Worm (Caenorhabditis elegans): Measurements from ENCODE around the gene F55C12.19.

F55C12.19 gene

ce11 chrII:5816346-5816745 is 49.6 kb upstream of the F55C12.19 start, which contains the start of gene ZK1248.20:
Gene ZK1248.20, plus strand, starts transcription at chrII:5816646.
- TF ChIP-seq nhr-102 (tag; optimal IDR thresholded peaks at IDR 0.05): no peak
- TF ChIP-seq Y75B8A.6 (GFP tag; IDR thresholded peaks at IDR 0.05): no peak
- TF ChIP-seq ztf-7 (tag; optimal IDR thresholded peaks at IDR 0.05): no peak
- TF ChIP-seq dve-1 (tag; optimal IDR thresholded peaks at IDR 0.05; ENCODE audit: insufficient read depth): no peak
- TF ChIP-seq vab-7 (GFP tag; IDR thresholded peaks at IDR 0.05): no peak
- TF ChIP-seq unc-62 (GFP tag; optimal IDR thresholded peaks at IDR 0.05 in 1 of 2): no peak
- TF ChIP-seq unc-62 (tag; optimal IDR thresholded peaks at IDR 0.05): no peak
- TF ChIP-seq hif-1 (tag; optimal IDR thresholded peaks at IDR 0.05): no peak
- no peak for TF ChIP-seq jun-1 (tag; optimal IDR thresholded peaks at IDR 0.05)
- TF ChIP-seq ceh-28 (tag; optimal IDR thresholded peaks at IDR 0.05): no peak
- TF ChIP-seq nhr-48 (tag; optimal IDR thresholded peaks at IDR 0.05): no peak
- TF ChIP-seq zip-11 (GFP tag; IDR thresholded peaks at IDR 0.05): no peak
- no peak for TF ChIP-seq zip-2 (tag; optimal IDR thresholded peaks at IDR 0.05)
- no peak for TF ChIP-seq ztf-11 (tag; optimal IDR thresholded peaks at IDR 0.05)
- no peak for TF ChIP-seq rbr-2 (tag; optimal IDR thresholded peaks at IDR 0.05)
- TF ChIP-seq php-3 (GFP tag; IDR thresholded peaks at IDR 0.05): no peak
- no peak for TF ChIP-seq tra-1 (GFP tag; IDR thresholded peaks at IDR 0.05)
- TF ChIP-seq F49E8.2 (tag; optimal IDR thresholded peaks at IDR 0.05; ENCODE audit: borderline replicate concordance): no peak
- TF ChIP-seq lir-3 (tag; optimal IDR thresholded peaks at IDR 0.05): no peak

ce11 chrII:5818298-5818697 is 47.6 kb upstream of the F55C12.19 start, which contains the start of gene ZK1248.4:
Gene ZK1248.4, plus strand, starts transcription at chrII:5818598.
- no peak for TF ChIP-seq mdl-1 (tag; optimal IDR thresholded peaks at IDR 0.05)

ce11 chrII:5819655-5820054 is 46.3 kb upstream of the F55C12.19 start:
- TF ChIP-seq R02D3.7 (tag; optimal IDR thresholded peaks at IDR 0.05) (no peak), dmd-9 (GFP tag; IDR thresholded peaks at IDR 0.05) (0 out of 2 replicates have a peak, but pooled peaks have one; percentile 40), hif-1 (tag; optimal IDR thresholded peaks at IDR 0.05) (peak in 1 of 2 experiments; percentile 54), Y48G9A.11 (GFP tag; IDR thresholded peaks at IDR 0.05) (peak; percentile 25; the same call in 1 of the 2 replicates), nhr-41 (GFP tag; IDR thresholded peaks at IDR 0.05) (no peak), dmd-6 (GFP tag; IDR thresholded peaks at IDR 0.05) (peak; percentile 34), pha-4 (GFP tag; IDR thresholded peaks at IDR 0.05) (no peak), pha-4 (tag; optimal IDR thresholded peaks at IDR 0.05) (no peak), egl-43 (GFP tag; IDR thresholded peaks at IDR 0.05) (no peak), snpc-1.2 (GFP tag; IDR thresholded peaks at IDR 0.05) (0 out of 2 replicates have a peak, but pooled peaks have one; percentile 9), attf-4 (tag; optimal IDR thresholded peaks at IDR 0.05) (no peak), vab-7 (GFP tag; IDR thresholded peaks at IDR 0.05) (0 out of 2 replicates have a peak, but pooled peaks have one; percentile 23), Y75B8A.6 (GFP tag; IDR thresholded peaks at IDR 0.05) (no peak), daf-8 (GFP tag; IDR thresholded peaks at IDR 0.05) (no peak), lsy-2 (tag; optimal IDR thresholded peaks at IDR 0.05) (no peak), ceh-28 (tag; optimal IDR thresholded peaks at IDR 0.05) (no peak), mes-2 (tag; optimal IDR thresholded peaks at IDR 0.05; ENCODE audit: poor library complexity, severe bottlenecking) (peak; percentile 97), nhr-102 (tag; optimal IDR thresholded peaks at IDR 0.05) (no peak), gei-8 (GFP tag; optimal IDR thresholded peaks at IDR 0.05) (no peak), madf-9 (GFP tag; conservative IDR thresholded peaks at IDR 0.05) (peak; percentile 47; the same call in 1 of the 2 replicates), nhr-237 (tag; optimal IDR thresholded peaks at IDR 0.05) (no peak), cey-2 (tag; optimal IDR thresholded peaks at IDR 0.05; ENCODE audit: borderline replicate concordance, insufficient read depth) (no peak), php-3 (GFP tag; IDR thresholded peaks at IDR 0.05) (no peak), snpc-4 (tag; optimal IDR thresholded peaks at IDR 0.05) (no peak), ceh-32 (tag; optimal IDR thresholded peaks at IDR 0.05; ENCODE audit: poor library complexity) (no peak), ceh-44 (GFP tag; IDR thresholded peaks at IDR 0.05) (no peak), unc-130 (GFP tag; optimal IDR thresholded peaks at IDR 0.05) (peak; percentile 91), tra-1 (GFP tag; IDR thresholded peaks at IDR 0.05) (0 out of 2 replicates have a peak, but pooled peaks have one; percentile 21), ztf-11 (tag; optimal IDR thresholded peaks at IDR 0.05) (no peak), lir-3 (tag; optimal IDR thresholded peaks at IDR 0.05) (no peak), sdz-12 (GFP tag; optimal IDR thresholded peaks at IDR 0.05) (no peak), duxl-1 (tag; optimal IDR thresholded peaks at IDR 0.05; ENCODE audit: poor library complexity) (no peak), Y105C5A.15 (GFP tag; IDR thresholded peaks at IDR 0.05) (no peak), ama-1 (optimal IDR thresholded peaks at IDR 0.05) (no peak), set-16 (GFP tag; IDR thresholded peaks at IDR 0.05) (no peak)

Measured in whole organism, L4 larva.